Fruit fly (Drosophila melanogaster) whole organism, embryonic: ENCODE results near the gene CG43799.

ENCODE experiments used
- ATbp ChIP-seq: fragments of 200-800 bp; sonication (Bioruptor generic); optimal IDR thresholded peaks from 2 replicates; lab custom pipeline; 2017; ENCODE audit warnings: missing biosample characterization, mild to moderate bottlenecking, missing genetic modification characterization, missing genetic modification reagents
- Adf1 ChIP-seq: fragments of 200-800 bp; sonication (Bioruptor generic); IDR thresholded peaks from 2 replicates; pipeline ENCODE4 v1.3.6; 2022; ENCODE audit warnings: missing biosample characterization, missing genetic modification characterization
- Asciz ChIP-seq: fragments of 200-800 bp; sonication (Bioruptor generic); optimal IDR thresholded peaks from 2 replicates; lab custom pipeline; 2017; ENCODE audit warnings: missing biosample characterization, mild to moderate bottlenecking, missing genetic modification characterization, missing genetic modification reagents
- Atf6 ChIP-seq: fragments of 200-800 bp; sonication (Bioruptor generic); IDR thresholded peaks from 2 replicates; pipeline ENCODE4 v1.3.6; 2022; ENCODE audit warnings: missing biosample characterization, missing genetic modification characterization
- Blimp-1 ChIP-seq: fragments of 200-800 bp; sonication (Bioruptor generic); optimal IDR thresholded peaks from 3 replicates; lab custom pipeline; 2018; ENCODE audit warnings: missing biosample characterization, missing genetic modification characterization, mild to moderate bottlenecking, moderate library complexity, missing genetic modification reagents
- C15 ChIP-seq: fragments of 200-800 bp; sonication (Bioruptor generic); IDR thresholded peaks from 3 replicates; pipeline ENCODE4 v1.3.6; 2022; ENCODE audit warnings: missing biosample characterization, missing genetic modification characterization
- CG10431 ChIP-seq: fragments of 200-800 bp; sonication (Bioruptor generic); optimal IDR thresholded peaks from 3 replicates; lab custom pipeline; 2018; ENCODE audit warnings: missing biosample characterization, mild to moderate bottlenecking, missing genetic modification characterization
- CG10979 ChIP-seq: fragments of 200-800 bp; sonication (Bioruptor generic); optimal IDR thresholded peaks from 2 replicates; lab custom pipeline; 2018; ENCODE audit warnings: missing biosample characterization, mild to moderate bottlenecking, missing genetic modification characterization, moderate library complexity
- CG11723 ChIP-seq: fragments of 200-800 bp; sonication (Bioruptor generic); optimal IDR thresholded peaks from 2 replicates; lab custom pipeline; 2017; ENCODE audit warnings: missing biosample characterization, mild to moderate bottlenecking, missing genetic modification characterization
- CG12769 ChIP-seq: fragments of 200-800 bp; sonication (Bioruptor generic); optimal IDR thresholded peaks from 2 replicates; lab custom pipeline; 2019; ENCODE audit warnings: missing biosample characterization, mild to moderate bottlenecking, missing genetic modification characterization, moderate library complexity
- CG15011 ChIP-seq: fragments of 200-800 bp; sonication (Bioruptor generic); optimal IDR thresholded peaks from 3 replicates; lab custom pipeline; 2018; ENCODE audit warnings: missing biosample characterization, mild to moderate bottlenecking, missing genetic modification characterization
- CG15514 ChIP-seq: fragments of 200-800 bp; sonication (Bioruptor generic); optimal IDR thresholded peaks from 3 replicates; lab custom pipeline; 2017; ENCODE audit warnings: missing biosample characterization, missing genetic modification characterization, mild to moderate bottlenecking, moderate library complexity, missing genetic modification reagents
- CG18599 ChIP-seq: fragments of 200-800 bp; sonication (Bioruptor generic); optimal IDR thresholded peaks from 3 replicates; lab custom pipeline; 2017; ENCODE audit warnings: missing biosample characterization, missing genetic modification characterization, mild to moderate bottlenecking, moderate library complexity, missing genetic modification reagents
- CG2129 ChIP-seq: fragments of 200-800 bp; sonication (Bioruptor generic); IDR thresholded peaks from 2 replicates; pipeline ENCODE4 v1.3.6; 2022; ENCODE audit warnings: missing biosample characterization, missing genetic modification characterization; ENCODE audit not compliant: partially characterized antibody
- CG2199 ChIP-seq: fragments of 200-800 bp; sonication (Bioruptor generic); IDR thresholded peaks from 3 replicates; pipeline ENCODE4 v1.3.6; 2022; ENCODE audit warnings: missing biosample characterization, missing genetic modification characterization
- CG2678 ChIP-seq: fragments of 200-800 bp; sonication (Bioruptor generic); optimal IDR thresholded peaks from 3 replicates; lab custom pipeline; 2019; ENCODE audit warnings: missing biosample characterization, mild to moderate bottlenecking, missing genetic modification characterization, moderate library complexity
- CG31224 ChIP-seq: fragments of 200-800 bp; sonication (Bioruptor generic); IDR thresholded peaks from 2 replicates; pipeline ENCODE4 v1.3.6; 2022; ENCODE audit warnings: missing biosample characterization, missing genetic modification characterization
- CG43689 ChIP-seq: fragments of 200-800 bp; sonication (Bioruptor generic); IDR thresholded peaks from 2 replicates; pipeline ENCODE4 v1.3.6; 2022; ENCODE audit warnings: missing biosample characterization, missing genetic modification characterization
- CG6813 ChIP-seq: fragments of 200-800 bp; sonication (Bioruptor generic); optimal IDR thresholded peaks from 2 replicates; lab custom pipeline; 2017; ENCODE audit warnings: missing biosample characterization, missing genetic modification characterization, mild to moderate bottlenecking, moderate library complexity, missing genetic modification reagents
- CG7839 ChIP-seq: fragments of 200-800 bp; sonication (Bioruptor generic); optimal IDR thresholded peaks from 3 replicates; lab custom pipeline; 2018; ENCODE audit warnings: missing biosample characterization, mild to moderate bottlenecking, missing genetic modification characterization, moderate library complexity
- CG8281 ChIP-seq: fragments of 200-800 bp; sonication (Bioruptor generic); optimal IDR thresholded peaks from 2 replicates; lab custom pipeline; 2018; ENCODE audit warnings: missing biosample characterization, mild to moderate bottlenecking, missing genetic modification characterization, moderate library complexity
- CG8290 ChIP-seq, 3 experiments: fragments of 200-800 bp; sonication (Bioruptor generic); optimal IDR thresholded peaks; 2 replicates each; lab custom pipeline; 2016 to 2019; ENCODE audit warnings: missing biosample characterization in 3 of 3, missing genetic modification characterization in 3 of 3, mild to moderate bottlenecking in 2 of 3, moderate library complexity in 1 of 3
- CG8359 ChIP-seq: fragments of 200-800 bp; sonication (Bioruptor generic); optimal IDR thresholded peaks from 2 replicates; lab custom pipeline; 2017; ENCODE audit warnings: missing biosample characterization, mild to moderate bottlenecking, missing genetic modification characterization, borderline replicate concordance
- CG8765 ChIP-seq: fragments of 200-800 bp; sonication (Bioruptor generic); IDR thresholded peaks from 2 replicates; pipeline ENCODE4 v1.3.6; 2022; ENCODE audit warnings: missing biosample characterization, missing genetic modification characterization
- Dad ChIP-seq: fragments of 200-800 bp; sonication (Bioruptor generic); optimal IDR thresholded peaks from 3 replicates; lab custom pipeline; 2016; ENCODE audit warnings: missing biosample characterization, missing genetic modification characterization
- Dll ChIP-seq: fragments of 200-800 bp; sonication (Bioruptor generic); IDR thresholded peaks from 4 replicates; pipeline ENCODE4 v1.3.6; 2022; ENCODE audit warnings: missing biosample characterization, missing genetic modification characterization; ENCODE audit not compliant: partially characterized antibody
- Fer3 ChIP-seq: fragments of 200-800 bp; sonication (Bioruptor generic); optimal IDR thresholded peaks from 2 replicates; lab custom pipeline; 2018; ENCODE audit warnings: missing biosample characterization, mild to moderate bottlenecking, missing genetic modification characterization, moderate library complexity
- Hmr ChIP-seq: fragments of 200-800 bp; sonication (Bioruptor generic); optimal IDR thresholded peaks from 3 replicates; lab custom pipeline; 2017; ENCODE audit warnings: mild to moderate bottlenecking, missing biosample characterization, missing genetic modification reagents, missing genetic modification characterization
- MTF-1 ChIP-seq: fragments of 200-800 bp; sonication (Bioruptor generic); optimal IDR thresholded peaks from 2 replicates; lab custom pipeline; 2018; ENCODE audit warnings: missing biosample characterization, mild to moderate bottlenecking, missing genetic modification characterization, borderline replicate concordance
- Mad ChIP-seq: fragments of 200-800 bp; sonication (Bioruptor generic); optimal IDR thresholded peaks from 2 replicates; lab custom pipeline; 2016; ENCODE audit warnings: missing biosample characterization, missing genetic modification characterization
- Med ChIP-seq: fragments of 200-800 bp; sonication (Bioruptor generic); peaks from one replicate; lab custom pipeline; 2016; ENCODE audit warnings: missing biosample characterization, missing genetic modification characterization, mild to moderate bottlenecking, inconsistent platforms, moderate library complexity
- Nf-YA ChIP-seq: fragments of 200-800 bp; sonication (Bioruptor generic); IDR thresholded peaks from 2 replicates; pipeline ENCODE4 v1.3.6; 2022; ENCODE audit warnings: missing biosample characterization, missing genetic modification characterization
- Opbp ChIP-seq: fragments of 200-800 bp; sonication (Bioruptor generic); IDR thresholded peaks from 3 replicates; pipeline ENCODE4 v1.3.6; 2022; ENCODE audit warnings: missing biosample characterization, missing genetic modification characterization; ENCODE audit not compliant: partially characterized antibody
- Xbp1 ChIP-seq: fragments of 200-800 bp; sonication (Bioruptor generic); optimal IDR thresholded peaks from 3 replicates; lab custom pipeline; 2016; ENCODE audit warnings: missing biosample characterization, mild to moderate bottlenecking, missing genetic modification characterization
- croc ChIP-seq: fragments of 200-800 bp; sonication (Bioruptor generic); conservative IDR thresholded peaks from 3 replicates; pipeline ENCODE4 v1.3.6; 2022; ENCODE audit warnings: missing biosample characterization, missing genetic modification characterization
- eve ChIP-seq, 2 experiments: fragments of >200 bp; optimal IDR thresholded peaks; 2 replicates each; lab custom pipeline; 2017; ENCODE audit warnings: missing biosample characterization in 2 of 2, missing genetic modification characterization in 2 of 2
- fd64A ChIP-seq: fragments of 200-800 bp; sonication (Bioruptor generic); optimal IDR thresholded peaks from 3 replicates; lab custom pipeline; 2018; ENCODE audit warnings: missing biosample characterization, mild to moderate bottlenecking, missing genetic modification characterization
- gem ChIP-seq: fragments of 200-800 bp; sonication (Bioruptor generic); optimal IDR thresholded peaks from 2 replicates; lab custom pipeline; 2019; ENCODE audit warnings: missing biosample characterization, mild to moderate bottlenecking, missing genetic modification characterization, moderate library complexity
- knrl ChIP-seq: fragments of 200-800 bp; sonication (Bioruptor generic); IDR thresholded peaks from 3 replicates; pipeline ENCODE4 v1.3.6; 2022; ENCODE audit warnings: missing biosample characterization, missing genetic modification characterization; ENCODE audit not compliant: partially characterized antibody
- nau ChIP-seq: fragments of 200-800 bp; sonication (Bioruptor generic); optimal IDR thresholded peaks from 3 replicates; lab custom pipeline; 2017; ENCODE audit warnings: missing biosample characterization, mild to moderate bottlenecking, missing genetic modification characterization, missing genetic modification reagents
- salm ChIP-seq: fragments of 200-800 bp; sonication (Bioruptor generic); optimal IDR thresholded peaks from 2 replicates; lab custom pipeline; 2018; ENCODE audit warnings: missing biosample characterization, mild to moderate bottlenecking, missing genetic modification characterization
- sd ChIP-seq: fragments of 200-800 bp; sonication (Bioruptor generic); optimal IDR thresholded peaks from 3 replicates; lab custom pipeline; 2018; ENCODE audit warnings: missing biosample characterization, mild to moderate bottlenecking, missing genetic modification characterization, moderate library complexity
- slbo ChIP-seq: fragments of 200-800 bp; sonication (Bioruptor generic); IDR thresholded peaks from 2 replicates; pipeline ENCODE4 v1.3.6; 2022; ENCODE audit warnings: missing biosample characterization, missing genetic modification characterization
- tna ChIP-seq: fragments of 200-800 bp; sonication (Bioruptor generic); IDR thresholded peaks from 2 replicates; pipeline ENCODE4 v1.3.6; 2022; ENCODE audit warnings: missing biosample characterization, missing genetic modification characterization; ENCODE audit not compliant: partially characterized antibody
- unpg ChIP-seq: fragments of 200-800 bp; sonication (Bioruptor generic); optimal IDR thresholded peaks from 3 replicates; lab custom pipeline; 2018; ENCODE audit warnings: missing biosample characterization, mild to moderate bottlenecking, missing genetic modification characterization, moderate library complexity
- vnd ChIP-seq: fragments of 200-800 bp; sonication (Bioruptor generic); IDR thresholded peaks from 3 replicates; pipeline ENCODE4 v1.3.6; 2022; ENCODE audit warnings: missing biosample characterization, missing genetic modification characterization; ENCODE audit not compliant: partially characterized antibody
- wdn ChIP-seq: fragments of 200-800 bp; sonication (Bioruptor generic); IDR thresholded peaks from 2 replicates; pipeline ENCODE4 v1.3.6; 2022; ENCODE audit warnings: missing biosample characterization, missing genetic modification characterization
- wek ChIP-seq: fragments of 200-800 bp; sonication (Bioruptor generic); optimal IDR thresholded peaks from 3 replicates; lab custom pipeline; 2018; ENCODE audit warnings: missing biosample characterization, mild to moderate bottlenecking, missing genetic modification characterization, moderate library complexity
- zfh2 ChIP-seq: fragments of 200-800 bp; sonication (Bioruptor generic); optimal IDR thresholded peaks from 2 replicates; lab custom pipeline; 2016; ENCODE audit warnings: missing biosample characterization, missing genetic modification characterization

The CG43799 gene

dm6 chr2L:7215657-7216056, 11.9 kb upstream of the CG43799 start (continued):
- TF ChIP-seq Opbp (GFP tag; lab: Robert Waterston, UW) (no peak), CG15514 (GFP tag; lab: Kevin White, UChicago) (peak; percentile 23), sd (tag; lab: Kevin White, UChicago) (no peak), C15 (GFP tag; lab: Robert Waterston, UW) (no peak), vnd (GFP tag; lab: Robert Waterston, UW) (no peak), CG10979 (tag; lab: Kevin White, UChicago) (no peak), Nf-YA (no peak), slbo (GFP tag; lab: Robert Waterston, UW) (no peak), CG18599 (GFP tag; lab: Kevin White, UChicago) (peak; percentile 35), Adf1 (GFP tag; lab: Robert Waterston, UW) (no peak), Blimp-1 (peak; percentile 9), CG8359 (no peak), Atf6 (no peak), CG2678 (tag; lab: Kevin White, UChicago) (peak; percentile 39), CG11723 (no peak), nau (GFP tag; lab: Kevin White, UChicago) (peak; percentile 13), CG2199 (GFP tag; lab: Robert Waterston, UW) (no peak), ATbp (GFP tag; lab: Kevin White, UChicago) (peak; percentile 61), CG2129 (GFP tag; lab: Robert Waterston, UW) (no peak), eve (GFP tag; optimal IDR thresholded peaks at IDR 0.05; lab: Kevin White, UChicago) (no peak), zfh2 (no peak), CG8281 (no peak), tna (GFP tag; lab: Robert Waterston, UW) (no peak), Dad (GFP tag; lab: Kevin White, UChicago) (no peak), CG8290 (GFP tag; optimal IDR thresholded peaks at IDR 0.05; lab: Kevin White, UChicago) (no peak), CG8290 (tag; optimal IDR thresholded peaks at IDR 0.05; lab: Kevin White, UChicago) (peak in 1 of 2 experiments; percentile 62), knrl (GFP tag; lab: Robert Waterston, UW) (no peak), CG31224 (GFP tag; lab: Robert Waterston, UW) (no peak), fd64A (GFP tag; lab: Kevin White, UChicago) (peak; percentile 24), Mad (GFP tag; lab: Kevin White, UChicago) (no peak), CG6813 (peak; percentile 15), CG10431 (GFP tag; lab: Kevin White, UChicago) (no peak), salm (tag; lab: Kevin White, UChicago) (no peak), croc (GFP tag; lab: Robert Waterston, UW) (no peak), gem (no peak), unpg (peak; percentile 28), CG8765 (GFP tag; lab: Robert Waterston, UW) (no peak), wdn (GFP tag; lab: Robert Waterston, UW) (0 out of 2 replicates have a peak, but pooled peaks have one; percentile 14), CG15011 (GFP tag; lab: Kevin White, UChicago) (no peak), CG7839 (tag; lab: Kevin White, UChicago) (peak; percentile 7), wek (GFP tag; lab: Kevin White, UChicago) (peak; percentile 47), Asciz (GFP tag; lab: Kevin White, UChicago) (peak; percentile 51), Xbp1 (GFP tag; lab: Kevin White, UChicago) (no peak), CG12769 (tag; lab: Kevin White, UChicago) (peak; percentile 21), Dll (GFP tag; lab: Robert Waterston, UW) (no peak), Hmr (GFP tag; lab: Kevin White, UChicago) (peak; percentile 41), CG43689 (GFP tag; lab: Robert Waterston, UW) (no peak), Med (peak; percentile 79), MTF-1 (peak; percentile 13), Fer3 (tag; lab: Kevin White, UChicago) (no peak)
